Worm (Caenorhabditis elegans) whole organism, early embryonic: Measurements from ENCODE around the gene vha-2.

Source experiments
- B0310.2 ChIP-seq: sonication (generic microtip); optimal IDR thresholded peaks from 2 replicates; lab custom pipeline; 2016; ENCODE audit warnings: mild to moderate bottlenecking, missing genetic modification characterization, missing compliant biosample characterization
- F13C5.2 ChIP-seq: sonication (generic microtip); optimal IDR thresholded peaks from 2 replicates; lab custom pipeline; 2017; ENCODE audit warnings: mild to moderate bottlenecking, missing genetic modification characterization, inconsistent platforms, missing compliant biosample characterization
- aly-1 ChIP-seq: sonication (generic microtip); optimal IDR thresholded peaks from 2 replicates; lab custom pipeline; 2016; ENCODE audit warnings: missing genetic modification characterization, missing compliant biosample characterization
- ama-1 ChIP-seq: fragments of 150-350 bp; optimal IDR thresholded peaks from 2 replicates; lab custom pipeline; 2014
- ceh-13 ChIP-seq: fragments of 200-800 bp; sonication (Bioruptor generic); optimal IDR thresholded peaks from 2 replicates; lab custom pipeline; 2018; ENCODE audit warnings: mild to moderate bottlenecking, missing genetic modification characterization, missing compliant biosample characterization
- ceh-36 ChIP-seq: sonication (generic microtip); optimal IDR thresholded peaks from 2 replicates; lab custom pipeline; 2016; ENCODE audit warnings: missing genetic modification characterization, inconsistent platforms, missing compliant biosample characterization
- ets-7 ChIP-seq: sonication (generic microtip); optimal IDR thresholded peaks from 2 replicates; lab custom pipeline; 2016; ENCODE audit warnings: missing genotype, missing genetic modification characterization, missing compliant biosample characterization
- flt-1 ChIP-seq: fragments of 200-800 bp; sonication (Bioruptor generic); IDR thresholded peaks from 2 replicates; pipeline ENCODE4 v1.3.6; 2022; ENCODE audit warnings: missing genetic modification characterization, missing compliant biosample characterization
- hmbx-1 ChIP-seq: sonication (generic microtip); optimal IDR thresholded peaks from 2 replicates; lab custom pipeline; 2016; ENCODE audit warnings: mild to moderate bottlenecking, missing genetic modification characterization, missing compliant biosample characterization
- hmg-4 ChIP-seq: fragments of 200-800 bp; sonication (Bioruptor generic); optimal IDR thresholded peaks from 2 replicates; lab custom pipeline; 2018; ENCODE audit warnings: mild to moderate bottlenecking, missing genetic modification characterization, missing compliant biosample characterization
- hnd-1 ChIP-seq: sonication (generic microtip); optimal IDR thresholded peaks from 2 replicates; lab custom pipeline; 2016; ENCODE audit warnings: missing genetic modification characterization, missing compliant biosample characterization
- pes-1 ChIP-seq: fragments of 200-800 bp; sonication (Bioruptor generic); IDR thresholded peaks from 2 replicates; pipeline ENCODE4 v1.3.6; 2022; ENCODE audit warnings: missing genetic modification reagents, missing genetic modification characterization, missing compliant biosample characterization
- scrt-1 ChIP-seq: fragments of 200-800 bp; sonication (Bioruptor generic); IDR thresholded peaks from 2 replicates; pipeline ENCODE4 v1.3.6; 2022; ENCODE audit warnings: missing genetic modification characterization, missing compliant biosample characterization
- sea-1 ChIP-seq: fragments of 200-800 bp; sonication (Bioruptor generic); conservative IDR thresholded peaks from 2 replicates; pipeline ENCODE4 v1.3.6; 2022; ENCODE audit warnings: missing genetic modification characterization, missing compliant biosample characterization
- tbx-11 ChIP-seq: fragments of 200-800 bp; sonication (Bioruptor generic); IDR thresholded peaks from 2 replicates; pipeline ENCODE4 v1.3.6; 2022; ENCODE audit warnings: missing genetic modification characterization, missing compliant biosample characterization
- tbx-37 ChIP-seq: fragments of 200-800 bp; sonication (Bioruptor generic); conservative IDR thresholded peaks from 2 replicates; pipeline ENCODE4 v1.3.6; 2022; ENCODE audit warnings: missing genetic modification reagents, missing genetic modification characterization, missing compliant biosample characterization
- tra-4 ChIP-seq: sonication (generic microtip); optimal IDR thresholded peaks from 2 replicates; lab custom pipeline; 2017; ENCODE audit warnings: missing genetic modification characterization, missing compliant biosample characterization

The vha-2 gene

ce11 chrIII:9825073-9825828 lies 43.3 kb downstream of the vha-2 start, which contains the start of gene ZK632.9:
Gene ZK632.9, minus strand, starts transcription at chrIII:9825432.
- TF ChIP-seq hmg-4 (GFP tag; lab: Kevin White, UChicago): no peak
- TF ChIP-seq F13C5.2: no peak
- no peak for TF ChIP-seq tbx-11
- no peak for TF ChIP-seq aly-1
- no peak for TF ChIP-seq ets-7 (tag; lab: Kevin White, UChicago)
- no peak for TF ChIP-seq ceh-13 (GFP tag; lab: Kevin White, UChicago)

ce11 chrIII:9826005-9826404 lies 44.0 kb downstream of the vha-2 start:
- no peak for TF ChIP-seq B0310.2 (tag; lab: Kevin White, UChicago)
- no peak for TF ChIP-seq ceh-13 (GFP tag; lab: Kevin White, UChicago)
- TF ChIP-seq ceh-36 (tag; lab: Kevin White, UChicago): no peak
- TF ChIP-seq hmg-4 (GFP tag; lab: Kevin White, UChicago): no peak
- TF ChIP-seq F13C5.2: no peak
- no peak for TF ChIP-seq flt-1
- no peak for TF ChIP-seq ama-1 (lab: Kevin White, UChicago)
- no peak for TF ChIP-seq hnd-1 (tag; lab: Kevin White, UChicago)
- no peak for TF ChIP-seq tbx-37 (GFP tag; lab: Robert Waterston, UW)
- TF ChIP-seq scrt-1 (GFP tag; lab: Robert Waterston, UW): no peak
- no peak for TF ChIP-seq tra-4 (tag; lab: Kevin White, UChicago)

DNA sequence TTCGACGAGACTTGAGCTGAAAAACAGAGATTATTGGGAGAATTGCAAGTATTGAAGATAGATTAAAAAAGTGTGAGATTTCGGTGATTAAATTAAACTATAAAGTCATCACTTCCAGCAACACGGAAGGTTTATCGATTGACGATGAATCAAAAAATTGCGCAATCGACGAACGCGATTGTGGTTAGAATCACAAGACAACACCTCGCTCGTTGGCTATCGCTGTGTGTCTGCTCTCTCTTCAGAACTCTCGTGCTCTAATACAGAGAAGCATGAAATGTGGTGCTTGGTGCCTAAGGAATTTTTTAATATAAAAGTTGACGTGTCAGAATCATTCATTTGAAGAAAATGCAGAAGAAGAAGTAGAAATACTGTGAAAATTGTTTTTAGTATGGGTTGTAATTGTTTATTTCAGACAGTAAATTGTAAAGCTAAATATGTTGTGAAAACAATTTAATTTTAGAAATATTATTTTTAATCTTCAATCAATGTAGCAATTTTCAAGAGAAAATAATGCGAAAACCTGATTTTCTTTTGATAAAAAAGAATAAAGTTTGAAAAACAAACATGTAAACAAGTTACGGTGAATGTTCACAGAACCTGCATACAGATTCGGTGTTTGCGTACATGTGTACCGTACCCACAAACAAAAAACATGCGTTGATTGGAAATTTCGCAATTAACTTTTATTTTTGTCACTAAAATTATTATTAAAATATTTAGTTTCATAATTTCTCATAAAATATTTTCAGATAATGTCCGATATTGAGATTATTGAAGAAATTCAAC lies 45.4 kb downstream of the vha-2 start, which contains the start of the genes ZK632.10 and ZK632.11:
Gene ZK632.10, minus strand, starts transcription at position 560 of the 789 bp plus-strand sequence.
Gene ZK632.11, plus strand, starts transcription at position 753 of the 789 bp plus-strand sequence.
- TF ChIP-seq F13C5.2 (no peak), ets-7 (tag; lab: Kevin White, UChicago) (no peak), pes-1 (GFP tag; lab: Robert Waterston, UW) (no peak), B0310.2 (tag; lab: Kevin White, UChicago) (no peak)

DNA sequence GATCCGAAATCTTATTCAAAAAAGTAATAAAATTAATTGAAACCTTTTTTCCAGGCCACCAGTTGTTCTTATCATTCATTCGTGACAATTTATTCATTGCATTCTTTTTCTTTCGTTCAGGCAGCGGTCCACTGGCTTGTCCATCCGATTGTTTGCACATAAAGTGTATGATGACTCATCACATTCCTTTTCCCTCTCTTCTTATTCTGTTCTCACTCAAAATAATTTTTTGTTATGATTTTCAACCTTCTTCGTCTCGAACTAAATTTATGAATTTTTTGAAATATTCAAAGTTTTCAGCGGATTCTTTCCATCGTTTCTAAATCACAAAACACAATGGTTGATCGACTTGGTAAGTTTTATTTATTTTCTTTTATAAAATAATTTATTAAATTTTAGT lies 48.5 kb downstream of the vha-2 start, which contains the start of gene ZK632.12:
Gene ZK632.12, plus strand, starts transcription at position 301 of the 400 bp plus-strand sequence.
- no peak for TF ChIP-seq flt-1
- no peak for TF ChIP-seq ceh-13 (GFP tag; lab: Kevin White, UChicago)
- TF ChIP-seq scrt-1 (GFP tag; lab: Robert Waterston, UW): no peak
- TF ChIP-seq hmg-4 (GFP tag; lab: Kevin White, UChicago): no peak
- no peak for TF ChIP-seq hmbx-1 (tag; lab: Kevin White, UChicago)
- no peak for TF ChIP-seq tbx-37 (GFP tag; lab: Robert Waterston, UW)
- no peak for TF ChIP-seq hnd-1 (tag; lab: Kevin White, UChicago)
- TF ChIP-seq ceh-36 (tag; lab: Kevin White, UChicago): no peak
- no peak for TF ChIP-seq B0310.2 (tag; lab: Kevin White, UChicago)
- no peak for TF ChIP-seq ets-7 (tag; lab: Kevin White, UChicago)
- TF ChIP-seq tra-4 (tag; lab: Kevin White, UChicago): no peak
- no peak for TF ChIP-seq sea-1
- TF ChIP-seq F13C5.2: no peak

- TF ChIP-seq hmbx-1 (tag; lab: Kevin White, UChicago) (no peak), tbx-37 (GFP tag; lab: Robert Waterston, UW) (no peak)
Measured at ce11 chrIII:9832569-9832968, 50.6 kb downstream of the vha-2 start.
